Worm (Caenorhabditis elegans) whole organism, midembryonic: Measurements from ENCODE around the gene T12B3.2.

Source experiments
- med-1 ChIP-seq: sonication (generic microtip); optimal IDR thresholded peaks from 2 replicates; lab custom pipeline; 2017; ENCODE audit warnings: missing genetic modification characterization, mild to moderate bottlenecking, missing compliant biosample characterization, antibody characterized with exemption, missing genetic modification reagents; ENCODE audit not compliant: insufficient read depth
- ztf-23 ChIP-seq: fragments of 200-800 bp; sonication (Bioruptor generic); IDR thresholded peaks from 2 replicates; pipeline ENCODE4 v1.3.6; 2022; ENCODE audit warnings: missing genetic modification reagents, missing genetic modification characterization, missing compliant biosample characterization

ce11 chrIV:7406690-7407089 is 30.1 kb downstream of the T12B3.2 start:
- TF ChIP-seq med-1 (GFP tag; lab: Kevin White, UChicago) (no peak), ztf-23 (GFP tag; lab: Robert Waterston, UW) (no peak)
